Fruit fly (Drosophila melanogaster) whole organism, prepupa: ENCODE results near the gene KLHL18.
"Not testable (repeated sequence)": the region's sequence is repeated elsewhere in the genome, so short reads cannot be mapped to it uniquely, and the experiment has no call there.

Experiments
- CG10631 ChIP-seq: fragments of 200-800 bp; sonication (Bioruptor generic); optimal IDR thresholded peaks from 2 replicates; lab custom pipeline; 2016; ENCODE audit warnings: missing biosample characterization, missing genetic modification characterization
- CG11902 ChIP-seq: fragments of 200-800 bp; sonication (Bioruptor generic); optimal IDR thresholded peaks from 3 replicates; lab custom pipeline; 2016; ENCODE audit warnings: missing biosample characterization, missing genetic modification characterization
- CG15336 ChIP-seq: fragments of 200-800 bp; sonication (Bioruptor generic); IDR thresholded peaks from 2 replicates; pipeline ENCODE4 v1.3.6; 2022; ENCODE audit warnings: missing biosample characterization, missing genetic modification characterization
- CG1621 ChIP-seq: fragments of 200-800 bp; sonication (Bioruptor generic); optimal IDR thresholded peaks from 3 replicates; lab custom pipeline; 2018; ENCODE audit warnings: missing biosample characterization, mild to moderate bottlenecking, missing genetic modification characterization
- Ets21C ChIP-seq: fragments of 200-800 bp; sonication (Bioruptor generic); optimal IDR thresholded peaks from 3 replicates; lab custom pipeline; 2016; ENCODE audit warnings: missing biosample characterization, missing genetic modification characterization
- Hr38 ChIP-seq: sonication (Bioruptor generic); optimal IDR thresholded peaks from 2 replicates; lab custom pipeline; 2016; ENCODE audit warnings: missing biosample characterization, missing genetic modification characterization
- Hr39 ChIP-seq: fragments of 200-800 bp; sonication (Bioruptor generic); optimal IDR thresholded peaks from 2 replicates; lab custom pipeline; 2016; ENCODE audit warnings: missing biosample characterization, missing genetic modification characterization
- Met ChIP-seq: fragments of 200-800 bp; sonication (Bioruptor generic); optimal IDR thresholded peaks from 3 replicates; lab custom pipeline; 2016; ENCODE audit warnings: missing biosample characterization, missing genetic modification characterization
- Sox14 ChIP-seq: fragments of 200-800 bp; sonication (Bioruptor generic); optimal IDR thresholded peaks from 3 replicates; lab custom pipeline; 2016; ENCODE audit warnings: missing biosample characterization, missing genetic modification characterization
- Sox15 ChIP-seq: fragments of 200-800 bp; sonication (Bioruptor generic); optimal IDR thresholded peaks from 3 replicates; lab custom pipeline; 2016; ENCODE audit warnings: missing biosample characterization, missing genetic modification characterization
- fd85E ChIP-seq: fragments of 200-800 bp; sonication (Bioruptor generic); optimal IDR thresholded peaks from 3 replicates; lab custom pipeline; 2016; ENCODE audit warnings: missing biosample characterization, missing genetic modification characterization
- pdm3 ChIP-seq: fragments of 200-800 bp; sonication (Bioruptor generic); optimal IDR thresholded peaks from 3 replicates; lab custom pipeline; 2016; ENCODE audit warnings: missing biosample characterization, missing genetic modification characterization
- topi ChIP-seq: fragments of 200-800 bp; sonication (Bioruptor generic); optimal IDR thresholded peaks from 3 replicates; lab custom pipeline; 2016; ENCODE audit warnings: missing biosample characterization, missing genetic modification characterization
- vri ChIP-seq: fragments of 200-800 bp; sonication (Bioruptor generic); optimal IDR thresholded peaks from 3 replicates; lab custom pipeline; 2016; ENCODE audit warnings: missing biosample characterization, mild to moderate bottlenecking, missing genetic modification characterization

DNA sequence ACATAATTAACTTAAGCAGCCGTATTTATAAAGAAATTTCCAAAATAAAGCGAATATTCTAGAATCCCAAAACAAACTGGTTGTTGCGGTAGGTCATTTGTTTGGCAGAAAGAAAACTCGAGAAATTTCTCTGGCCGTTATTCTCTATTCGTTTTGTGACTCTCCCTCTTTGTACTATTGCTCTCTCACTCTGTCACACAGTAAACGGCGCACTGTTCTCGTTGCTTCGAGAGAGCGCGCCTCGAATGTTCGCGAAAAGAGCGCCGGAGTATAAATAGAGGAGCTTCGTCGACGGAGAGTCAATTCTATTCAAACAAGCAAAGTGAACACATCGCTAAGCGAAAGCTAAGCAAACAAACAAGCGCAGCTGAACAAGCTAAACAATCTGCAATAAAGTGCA lies 52.0 kb downstream of the KLHL18 start, which contains the start of gene Hsp70Ab:
- TF ChIP-seq Ets21C; Sox15 (GFP tag; lab: Kevin White, UChicago); CG10631; CG15336 (GFP tag; lab: Robert Waterston, UW); fd85E; Sox14 (GFP tag; lab: Kevin White, UChicago); topi; CG1621 (tag; lab: Kevin White, UChicago); CG11902; pdm3; Hr39 (GFP tag; lab: Kevin White, UChicago); vri (GFP tag; lab: Kevin White, UChicago); Met (GFP tag; lab: Kevin White, UChicago); Hr38 (GFP tag; lab: Kevin White, UChicago): not testable (repeated sequence)
